Fruit fly (Drosophila melanogaster) whole organism, adult: Measurements from ENCODE around the gene CG14174.
A peak's percentile ranks its signal among the peaks of the same experiment; 100 is the strongest.

Experiments used
- CG14711 ChIP-seq: fragments of 200-800 bp; sonication (Bioruptor generic); optimal IDR thresholded peaks from 2 replicates; lab custom pipeline; 2018; ENCODE audit warnings: missing biosample characterization, mild to moderate bottlenecking, missing genetic modification characterization, moderate library complexity
- CG1620 ChIP-seq: fragments of 200-800 bp; sonication (Bioruptor generic); optimal IDR thresholded peaks from 2 replicates; lab custom pipeline; 2016; ENCODE audit warnings: missing biosample characterization, missing genetic modification characterization
- CG33017 ChIP-seq: fragments of 200-800 bp; sonication (Bioruptor generic); optimal IDR thresholded peaks from 2 replicates; lab custom pipeline; 2018; ENCODE audit warnings: missing biosample characterization, mild to moderate bottlenecking, missing genetic modification characterization, moderate library complexity
- CG7101 ChIP-seq: fragments of 200-800 bp; sonication (Bioruptor generic); optimal IDR thresholded peaks from 2 replicates; lab custom pipeline; 2018; ENCODE audit warnings: missing biosample characterization, mild to moderate bottlenecking, missing genetic modification characterization, moderate library complexity
- cic ChIP-seq: fragments of 200-800 bp; sonication (Bioruptor generic); optimal IDR thresholded peaks from 2 replicates; lab custom pipeline; 2017; ENCODE audit warnings: missing biosample characterization, mild to moderate bottlenecking, missing genetic modification characterization, moderate library complexity
- kay ChIP-seq: fragments of 200-800 bp; sonication (Bioruptor generic); peaks from one replicate; lab custom pipeline; 2016; ENCODE audit warnings: missing biosample characterization, missing genetic modification characterization, borderline replicate concordance
- ovo ChIP-seq: fragments of 200-800 bp; sonication (Bioruptor generic); optimal IDR thresholded peaks from 2 replicates; lab custom pipeline; 2016; ENCODE audit warnings: missing biosample characterization, missing genetic modification characterization
- toe ChIP-seq: fragments of 200-800 bp; sonication (Bioruptor generic); optimal IDR thresholded peaks from 2 replicates; lab custom pipeline; 2016; ENCODE audit warnings: missing biosample characterization, missing genetic modification characterization

DNA sequence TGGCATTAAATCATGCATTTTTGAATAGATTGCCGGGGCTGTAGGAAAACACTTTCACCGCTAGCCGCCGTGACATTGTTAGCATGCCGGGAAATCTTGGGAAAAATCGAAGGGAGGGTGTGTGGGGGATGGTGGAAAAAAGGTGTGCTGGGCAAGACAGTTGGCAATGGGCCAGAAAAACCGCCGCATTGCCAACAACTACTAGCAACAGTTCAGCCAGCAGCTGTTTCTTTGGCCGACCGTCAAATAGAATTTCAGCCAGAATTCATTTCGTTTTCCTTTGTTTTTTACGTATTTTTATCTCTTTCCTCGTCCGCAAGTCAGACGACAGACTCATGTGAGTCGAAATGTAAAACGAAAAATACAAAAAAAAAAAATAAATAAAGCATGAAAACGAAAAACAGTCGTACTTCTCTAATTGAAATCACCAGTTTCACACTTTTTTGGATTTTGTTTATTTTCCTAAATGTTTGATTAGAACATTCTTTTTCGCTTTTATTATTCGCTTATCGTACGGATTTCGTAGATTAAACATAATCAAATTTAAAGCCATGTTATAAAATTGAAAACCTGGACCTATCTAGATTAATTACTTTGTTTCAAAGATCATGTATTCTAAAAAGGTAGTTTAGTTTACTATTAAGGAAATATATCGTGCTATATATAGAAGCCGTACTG is 28.2 kb upstream of the CG14174 start:
- TF ChIP-seq toe (peak; percentile 17), CG7101 (tag; lab: Kevin White, UChicago) (peak; percentile 68), cic (GFP tag; lab: Kevin White, UChicago) (no peak), CG14711 (peak; percentile 65), CG1620 (no peak), CG33017 (tag; lab: Kevin White, UChicago) (peak; percentile 77), ovo (GFP tag; lab: Kevin White, UChicago) (no peak), kay (GFP tag; lab: Kevin White, UChicago) (peak; percentile 83)
